Worm (Caenorhabditis elegans) whole organism, L2 larva: ENCODE measurements around the gene F49H12.3.

Experiments used
- C34F6.9 ChIP-seq: fragments of 150-350 bp; optimal IDR thresholded peaks from 2 replicates; lab custom pipeline; 2014; ENCODE audit warnings: missing biosample characterization, missing genetic modification characterization
- F13H6.1 ChIP-seq: sonication (generic microtip); optimal IDR thresholded peaks from 2 replicates; lab custom pipeline; 2016; ENCODE audit warnings: missing genetic modification characterization, missing compliant biosample characterization
- Y55F3AM.14 ChIP-seq: fragments of 200-800 bp; sonication (Bioruptor generic); optimal IDR thresholded peaks from 2 replicates; lab custom pipeline; 2018; ENCODE audit warnings: mild to moderate bottlenecking, missing genetic modification characterization, missing compliant biosample characterization
- aly-2 ChIP-seq: fragments of 150-350 bp; optimal IDR thresholded peaks from 2 replicates; lab custom pipeline; 2014; ENCODE audit warnings: missing biosample characterization, missing genetic modification characterization
- ceh-16 ChIP-seq: fragments of 150-350 bp; optimal IDR thresholded peaks from 2 replicates; lab custom pipeline; 2014; ENCODE audit warnings: missing biosample characterization, missing genetic modification characterization
- crh-2 ChIP-seq: sonication (generic microtip); optimal IDR thresholded peaks from 2 replicates; lab custom pipeline; 2017; ENCODE audit warnings: missing biosample characterization, missing genetic modification characterization
- egl-27 ChIP-seq: sonication (generic microtip); optimal IDR thresholded peaks from 3 replicates; lab custom pipeline; 2017; ENCODE audit warnings: missing biosample characterization, missing genetic modification reagents, missing genetic modification characterization
- elt-1 ChIP-seq: fragments of 150-350 bp; optimal IDR thresholded peaks from 2 replicates; lab custom pipeline; 2014; ENCODE audit warnings: missing biosample characterization, missing genetic modification characterization
- elt-3 ChIP-seq: sonication (generic microtip); optimal IDR thresholded peaks from 2 replicates; lab custom pipeline; 2017; ENCODE audit warnings: missing biosample characterization, missing genetic modification characterization
- lin-11 ChIP-seq: fragments of 150-350 bp; sonication (generic microtip); optimal IDR thresholded peaks from 2 replicates; lab custom pipeline; 2014; ENCODE audit warnings: missing biosample characterization, missing genetic modification characterization, inconsistent platforms, mixed read lengths
- lin-13 ChIP-seq: fragments of 150-350 bp; optimal IDR thresholded peaks from 2 replicates; lab custom pipeline; 2014; ENCODE audit warnings: missing biosample characterization, missing genetic modification reagents, missing genetic modification characterization
- lin-39 ChIP-seq: fragments of 150-350 bp; optimal IDR thresholded peaks from 2 replicates; lab custom pipeline; 2014; ENCODE audit warnings: missing biosample characterization, missing genetic modification reagents, missing genetic modification characterization
- lsy-2 ChIP-seq, 2 experiments: fragments of 150-350 bp in 1 of 2; sonication (generic microtip) in 1 of 2; optimal IDR thresholded peaks; 2 replicates each; lab custom pipeline; 2014 to 2017; ENCODE audit warnings: missing biosample characterization in 2 of 2, missing genetic modification characterization in 2 of 2
- mbf-1 ChIP-seq: sonication (generic microtip); optimal IDR thresholded peaks from 2 replicates; lab custom pipeline; 2017; ENCODE audit warnings: missing biosample characterization, missing genetic modification characterization
- mdl-1 ChIP-seq, 2 experiments: fragments of 150-350 bp in 1 of 2; sonication (generic microtip) in 1 of 2; optimal IDR thresholded peaks; 2 replicates each; lab custom pipeline; 2017; ENCODE audit warnings: missing biosample characterization in 2 of 2, missing genetic modification characterization in 2 of 2
- nhr-10 ChIP-seq: sonication (generic microtip); optimal IDR thresholded peaks from 2 replicates; lab custom pipeline; 2017; ENCODE audit warnings: missing biosample characterization, missing genetic modification characterization
- nhr-12 ChIP-seq: fragments of 150-350 bp; optimal IDR thresholded peaks from 2 replicates; lab custom pipeline; 2014; ENCODE audit warnings: missing biosample characterization, missing genetic modification characterization
- nhr-129 ChIP-seq: fragments of 150-350 bp; optimal IDR thresholded peaks from 2 replicates; lab custom pipeline; 2014; ENCODE audit warnings: missing biosample characterization, missing genetic modification characterization
- nhr-237 ChIP-seq: fragments of 150-350 bp; optimal IDR thresholded peaks from 2 replicates; lab custom pipeline; 2014; ENCODE audit warnings: missing biosample characterization, missing genetic modification characterization
- nhr-25 ChIP-seq: fragments of 150-350 bp; sonication (generic microtip); optimal IDR thresholded peaks from 3 replicates; lab custom pipeline; 2014; ENCODE audit warnings: missing biosample characterization, missing genetic modification characterization
- nhr-6 ChIP-seq: fragments of 150-350 bp; optimal IDR thresholded peaks from 2 replicates; lab custom pipeline; 2014; ENCODE audit warnings: missing biosample characterization, missing genetic modification characterization
- peb-1 ChIP-seq: fragments of 150-350 bp; optimal IDR thresholded peaks from 2 replicates; lab custom pipeline; 2014; ENCODE audit warnings: missing biosample characterization, missing genetic modification characterization
- sem-4 ChIP-seq: fragments of 150-350 bp; optimal IDR thresholded peaks from 2 replicates; lab custom pipeline; 2014; ENCODE audit warnings: missing biosample characterization, missing genetic modification reagents, missing genetic modification characterization
- skn-1 ChIP-seq: sonication (generic microtip); optimal IDR thresholded peaks from 2 replicates; lab custom pipeline; 2017; ENCODE audit warnings: missing biosample characterization, missing genetic modification characterization
- sma-3 ChIP-seq: sonication (generic microtip); optimal IDR thresholded peaks from 2 replicates; lab custom pipeline; 2016; ENCODE audit warnings: missing genetic modification reagents, missing genetic modification characterization, missing compliant biosample characterization
- sma-9 ChIP-seq, 2 experiments: fragments of 150-350 bp in 1 of 2; sonication (generic microtip) in 1 of 2; optimal IDR thresholded peaks; 2 replicates each; lab custom pipeline; 2014 to 2016; ENCODE audit warnings: missing genetic modification characterization in 2 of 2, mild to moderate bottlenecking in 1 of 2, missing biosample characterization in 1 of 2, missing compliant biosample characterization in 1 of 2, missing genetic modification reagents in 1 of 2, moderate library complexity in 1 of 2
- snpc-4 ChIP-seq: fragments of 150-350 bp; optimal IDR thresholded peaks from 2 replicates; lab custom pipeline; 2014; ENCODE audit warnings: missing biosample characterization, missing genetic modification characterization
- unc-62 ChIP-seq: fragments of 150-350 bp; optimal IDR thresholded peaks from 2 replicates; lab custom pipeline; 2014; ENCODE audit warnings: missing biosample characterization, missing genetic modification reagents, missing genetic modification characterization
- ztf-11 ChIP-seq: sonication (generic microtip); optimal IDR thresholded peaks from 2 replicates; lab custom pipeline; 2017; ENCODE audit warnings: missing biosample characterization, missing genetic modification characterization

F49H12.3 gene

DNA sequence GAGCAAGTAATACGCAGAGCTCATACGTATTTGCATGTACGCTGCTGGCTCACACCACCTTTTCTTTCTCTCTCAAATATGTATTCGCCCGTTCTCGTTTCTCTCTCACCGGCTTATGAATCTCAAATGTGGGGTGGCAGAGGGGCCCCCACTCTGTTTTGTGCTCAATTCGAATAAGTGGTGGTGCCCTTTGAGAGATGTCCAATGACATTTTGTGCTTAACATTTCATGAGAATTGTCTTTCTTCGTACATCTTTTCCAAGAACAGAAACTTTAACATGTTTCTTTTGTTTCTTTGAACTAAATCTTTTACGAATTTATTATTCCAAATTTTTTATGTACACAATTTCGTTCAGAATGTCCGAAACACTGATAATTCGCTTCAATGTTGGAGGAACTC lies at the start of gene F49H12.3:
TSS of gene F49H12.3 (plus strand) at position 357 of the 400 bp plus-strand sequence.
- TF ChIP-seq nhr-237 (tag; lab: Kevin White, UChicago) (no peak), peb-1 (tag; lab: Kevin White, UChicago) (no peak), ztf-11 (tag; lab: Kevin White, UChicago) (no peak), crh-2 (no peak)

DNA sequence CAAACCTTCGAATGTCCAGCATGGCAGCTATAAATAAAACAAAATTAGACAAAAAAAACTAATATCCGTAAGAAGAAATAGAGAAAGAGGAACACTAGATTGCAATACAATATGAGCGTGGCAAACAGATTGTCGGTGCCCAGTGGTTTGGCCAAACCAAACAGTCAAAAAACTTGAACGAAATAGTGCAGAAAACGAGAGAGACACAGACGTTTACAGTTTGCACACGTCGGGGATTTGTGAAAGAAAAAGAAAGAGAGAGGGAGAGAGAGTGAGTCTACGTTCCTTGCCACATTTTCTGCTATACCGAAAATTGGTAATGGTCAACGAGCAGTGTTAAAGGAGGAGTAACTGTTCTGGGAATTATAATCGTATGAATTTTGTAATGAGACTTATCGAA lies 49.0 kb upstream of the F49H12.3 start, which contains the start of gene ergi-1:
TSS of gene ergi-1 (minus strand) at position 101 of the 400 bp plus-strand sequence.
- no peak for TF ChIP-seq nhr-10 (tag; lab: Kevin White, UChicago)
- TF ChIP-seq mbf-1, result no peak
- TF ChIP-seq elt-3 (tag; lab: Kevin White, UChicago), result no peak
- no peak for TF ChIP-seq nhr-237 (tag; lab: Kevin White, UChicago)
- no peak for TF ChIP-seq unc-62 (GFP tag; lab: Kevin White, UChicago)
- no peak for TF ChIP-seq nhr-6
- TF ChIP-seq Y55F3AM.14 (GFP tag; lab: Kevin White, UChicago), result no peak
- no peak for TF ChIP-seq lin-39 (tag; lab: Kevin White, UChicago)
- TF ChIP-seq F13H6.1, result no peak

ce11 chrX:2039358-2039757 lies 44.8 kb upstream of the F49H12.3 start, which contains the start of gene smex-2:
TSS of gene smex-2 (minus strand) at chrX:2039458.
- TF ChIP-seq lsy-2 (tag; optimal IDR thresholded peaks at IDR 0.05; lab: Kevin White, UChicago), result no peak
- TF ChIP-seq nhr-25 (tag; lab: Kevin White, UChicago), result no peak
- TF ChIP-seq crh-2, result no peak
- no peak for TF ChIP-seq nhr-10 (tag; lab: Kevin White, UChicago)
- TF ChIP-seq mdl-1 (tag; optimal IDR thresholded peaks at IDR 0.05; lab: Kevin White, UChicago), result no peak
- no peak for TF ChIP-seq sma-9 (GFP tag; optimal IDR thresholded peaks at IDR 0.05; lab: Kevin White, UChicago)
- no peak for TF ChIP-seq sma-9 (tag; optimal IDR thresholded peaks at IDR 0.05; lab: Kevin White, UChicago)
- TF ChIP-seq egl-27 (tag; lab: Kevin White, UChicago), result no peak
- no peak for TF ChIP-seq aly-2 (tag; lab: Kevin White, UChicago)
- TF ChIP-seq nhr-129 (tag; lab: Kevin White, UChicago), result no peak
- no peak for TF ChIP-seq mbf-1
- TF ChIP-seq C34F6.9 (tag; lab: Kevin White, UChicago), result no peak

- peak; percentile 68 for TF ChIP-seq ceh-16 (tag; lab: Kevin White, UChicago)
- TF ChIP-seq lsy-2 (tag; optimal IDR thresholded peaks at IDR 0.05; lab: Kevin White, UChicago), result no peak
- TF ChIP-seq, all 48 proteins: peak for 1
Measured at ce11 chrX:2040877-2041276, 43.3 kb upstream of the F49H12.3 start.

DNA sequence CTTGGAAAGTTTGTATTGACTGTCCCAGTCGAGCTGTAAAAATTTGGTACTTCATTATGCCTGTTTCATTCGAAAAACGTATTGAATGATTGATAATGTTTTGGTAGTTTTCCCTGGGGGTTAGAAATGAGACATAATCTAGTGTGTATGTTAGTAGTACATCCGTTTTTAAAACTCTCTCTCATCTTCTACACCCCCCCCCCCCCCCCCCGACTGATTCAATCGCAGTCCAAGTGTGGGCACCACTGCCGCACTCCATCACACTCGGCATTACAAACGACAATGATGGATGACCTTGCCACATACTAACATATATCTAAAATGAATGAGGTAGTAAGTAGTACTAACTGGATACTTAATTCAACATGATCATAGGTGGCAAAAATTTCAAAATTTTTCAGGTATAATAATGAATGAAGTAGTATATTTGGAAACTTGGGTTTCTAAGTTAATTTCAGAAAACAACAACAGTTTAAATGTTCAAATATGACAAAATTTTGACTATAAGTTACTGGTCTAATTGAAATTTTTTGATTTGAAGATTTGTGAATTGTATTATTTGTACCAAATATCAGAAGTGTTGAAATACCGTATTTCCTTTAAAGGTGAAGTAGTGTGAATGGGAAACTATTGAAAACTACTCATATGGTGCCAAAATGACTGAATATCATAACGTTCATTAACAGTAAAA lies 42.6 kb upstream of the F49H12.3 start:
- TF ChIP-seq lin-13 (GFP tag; lab: Kevin White, UChicago) (no peak), ceh-16 (tag; lab: Kevin White, UChicago) (peak; percentile 17), snpc-4 (tag; lab: Kevin White, UChicago) (no peak), sma-3 (GFP tag; lab: Kevin White, UChicago) (no peak), lsy-2 (tag; optimal IDR thresholded peaks at IDR 0.05; lab: Kevin White, UChicago) (no peak), nhr-12 (tag; lab: Kevin White, UChicago) (no peak), sem-4 (no peak)

ce11 chrX:2042621-2043020 lies 41.6 kb upstream of the F49H12.3 start:
- no peak for TF ChIP-seq nhr-12 (tag; lab: Kevin White, UChicago)
- no peak for TF ChIP-seq skn-1
- no peak for TF ChIP-seq peb-1 (tag; lab: Kevin White, UChicago)

- no peak for TF ChIP-seq C34F6.9 (tag; lab: Kevin White, UChicago)
- TF ChIP-seq nhr-129 (tag; lab: Kevin White, UChicago), result peak; percentile 35
- TF ChIP-seq elt-1, result no peak
- TF ChIP-seq Y55F3AM.14 (GFP tag; lab: Kevin White, UChicago), result peak; percentile 13
- TF ChIP-seq lin-11 (tag; lab: Kevin White, UChicago), result peak; percentile 7
- TF ChIP-seq, all 48 proteins: peak for 3
Measured at ce11 chrX:2043224-2043623, 41.0 kb upstream of the F49H12.3 start.
